Worm (Caenorhabditis elegans): ENCODE data around the gene M05D6.1.

- TF ChIP-seq dao-5 (tag; optimal IDR thresholded peaks at IDR 0.05): no peak
- TF ChIP-seq W03F9.2 (tag; optimal IDR thresholded peaks at IDR 0.05): peak; percentile 31
- TF ChIP-seq him-1 (tag; optimal IDR thresholded peaks at IDR 0.05): no peak
Measured at ce11 chrII:8428947-8429919, 46.0 kb downstream of the M05D6.1 start.
